Fruit fly (Drosophila melanogaster) whole organism, wandering third instar larva: ENCODE measurements around the gene CG5282.
A peak's percentile ranks its signal among the peaks of the same experiment; 100 is the strongest.

Experiments
- Abd-B ChIP-seq: fragments of >200 bp; optimal IDR thresholded peaks from 2 replicates; lab custom pipeline; 2017; ENCODE audit warnings: missing biosample characterization, missing genetic modification characterization
- CG32264 ChIP-seq: fragments of 200-800 bp; sonication (Bioruptor generic); optimal IDR thresholded peaks from 2 replicates; lab custom pipeline; 2016; ENCODE audit warnings: missing biosample characterization, missing genetic modification characterization
- CG9705 ChIP-seq: fragments of 200-800 bp; sonication (Bioruptor generic); optimal IDR thresholded peaks from 2 replicates; lab custom pipeline; 2018; ENCODE audit warnings: missing biosample characterization, mild to moderate bottlenecking, missing genetic modification characterization
- CrebA ChIP-seq: fragments of 200-800 bp; sonication (Bioruptor generic); optimal IDR thresholded peaks from 2 replicates; lab custom pipeline; 2016; ENCODE audit warnings: missing biosample characterization, mild to moderate bottlenecking, missing genetic modification characterization, borderline replicate concordance
- Dfd ChIP-seq: fragments of >200 bp; optimal IDR thresholded peaks from 2 replicates; lab custom pipeline; 2017; ENCODE audit warnings: missing biosample characterization, missing genetic modification characterization
- Dif ChIP-seq: fragments of 200-275, 200-300 bp; sonication (Bioruptor generic); optimal IDR thresholded peaks from 2 replicates; lab custom pipeline; 2018; ENCODE audit warnings: missing biosample characterization, missing genetic modification characterization; ENCODE audit not compliant: partially characterized antibody
- GATAd ChIP-seq: sonication (Bioruptor generic); optimal IDR thresholded peaks from 2 replicates; lab custom pipeline; 2016; ENCODE audit warnings: missing biosample characterization, missing genetic modification characterization
- HLH106 ChIP-seq: fragments of 200-800 bp; optimal IDR thresholded peaks from 3 replicates; lab custom pipeline; 2019; ENCODE audit warnings: missing biosample characterization, mild to moderate bottlenecking, missing genetic modification characterization, moderate library complexity
- Hnf4 ChIP-seq: fragments of 200-800 bp; sonication (Bioruptor generic); optimal IDR thresholded peaks from 2 replicates; lab custom pipeline; 2016; ENCODE audit warnings: missing biosample characterization, mild to moderate bottlenecking, missing genetic modification characterization
- Hr83 ChIP-seq: fragments of 200-300 bp; sonication (Bioruptor generic); optimal IDR thresholded peaks from 2 replicates; lab custom pipeline; 2016; ENCODE audit warnings: missing biosample characterization, mild to moderate bottlenecking, missing genetic modification characterization, moderate library complexity; ENCODE audit not compliant: poor library complexity, severe bottlenecking
- Jra ChIP-seq: sonication (Bioruptor generic); optimal IDR thresholded peaks from 2 replicates; lab custom pipeline; 2016; ENCODE audit warnings: missing biosample characterization, missing genetic modification characterization
- Mio ChIP-seq: sonication (Bioruptor generic); optimal IDR thresholded peaks from 2 replicates; lab custom pipeline; 2016; ENCODE audit warnings: missing biosample characterization, missing genetic modification characterization
- N ChIP-seq: fragments of >200 bp; optimal IDR thresholded peaks from 2 replicates; lab custom pipeline; 2018; ENCODE audit warnings: missing biosample characterization, missing external identifiers, missing genetic modification characterization
- OdsH ChIP-seq: fragments of 200-800 bp; sonication (Bioruptor generic); optimal IDR thresholded peaks from 2 replicates; lab custom pipeline; 2016; ENCODE audit warnings: missing biosample characterization, mild to moderate bottlenecking, missing genetic modification characterization
- Rel ChIP-seq, 2 experiments: fragments of 200-800 bp; sonication (Bioruptor generic) in 1 of 2; optimal IDR thresholded peaks; 2 replicates in 1 of 2; 3 replicates in 1 of 2; lab custom pipeline; 2016 to 2019; ENCODE audit warnings: mild to moderate bottlenecking in 2 of 2, missing biosample characterization in 2 of 2, missing genetic modification characterization in 2 of 2, moderate library complexity in 1 of 2
- Sp1 ChIP-seq: fragments of 200-800 bp; sonication (Bioruptor generic); optimal IDR thresholded peaks from 3 replicates; lab custom pipeline; 2019; ENCODE audit warnings: missing biosample characterization, mild to moderate bottlenecking, missing genetic modification characterization, moderate library complexity
- Vsx2 ChIP-seq: fragments of 200-300, 225-300 bp; sonication (Bioruptor generic); optimal IDR thresholded peaks from 2 replicates; lab custom pipeline; 2018; ENCODE audit warnings: missing biosample characterization, missing genetic modification characterization; ENCODE audit not compliant: partially characterized antibody
- br ChIP-seq: fragments of 200-800 bp; sonication (Bioruptor generic); optimal IDR thresholded peaks from 2 replicates; lab custom pipeline; 2016; ENCODE audit warnings: missing biosample characterization, missing genetic modification characterization
- brk ChIP-seq: fragments of 200-800 bp; sonication (Bioruptor generic); optimal IDR thresholded peaks from 2 replicates; lab custom pipeline; 2016; ENCODE audit warnings: missing biosample characterization, mild to moderate bottlenecking, missing genetic modification characterization
- dl ChIP-seq, 2 experiments: fragments of 175-275, 200-275 bp in 1 of 2; fragments of 200-275 bp in 1 of 2; sonication (Bioruptor generic); optimal IDR thresholded peaks; lab custom pipeline; 2018; ENCODE audit warnings: mild to moderate bottlenecking in 2 of 2, missing biosample characterization in 2 of 2, missing genetic modification characterization in 2 of 2, moderate library complexity in 2 of 2; ENCODE audit not compliant: partially characterized antibody in 2 of 2, insufficient read depth in 1 of 2
- dmrt93B ChIP-seq: fragments of 200-800 bp; sonication (Bioruptor generic); optimal IDR thresholded peaks from 2 replicates; lab custom pipeline; 2018; ENCODE audit warnings: missing biosample characterization, mild to moderate bottlenecking, missing genetic modification characterization
- ey ChIP-seq: fragments of 200-800 bp; sonication (Bioruptor generic); optimal IDR thresholded peaks from 2 replicates; lab custom pipeline; 2016; ENCODE audit warnings: missing biosample characterization, missing genetic modification characterization
- foxo ChIP-seq, 2 experiments: fragments of 200-800 bp; sonication (Bioruptor generic); optimal IDR thresholded peaks; 2 replicates in 1 of 2; 3 replicates in 1 of 2; lab custom pipeline; 2016 to 2017; ENCODE audit warnings: missing biosample characterization in 2 of 2, missing genetic modification characterization in 2 of 2
- h ChIP-seq: fragments of 200-800 bp; sonication (Bioruptor generic); optimal IDR thresholded peaks from 3 replicates; lab custom pipeline; 2016; ENCODE audit warnings: missing biosample characterization, mild to moderate bottlenecking, missing genetic modification characterization
- lola ChIP-seq: fragments of >200 bp; optimal IDR thresholded peaks from 2 replicates; lab custom pipeline; 2017; ENCODE audit warnings: missing biosample characterization, missing genetic modification characterization
- pan ChIP-seq: fragments of >200 bp; optimal IDR thresholded peaks from 2 replicates; lab custom pipeline; 2017
- psq ChIP-seq: fragments of 200-800 bp; sonication (Bioruptor generic); optimal IDR thresholded peaks from 3 replicates; lab custom pipeline; 2017; ENCODE audit warnings: missing biosample characterization, mild to moderate bottlenecking, missing genetic modification characterization, moderate library complexity
- rgr ChIP-seq: fragments of 200-800 bp; sonication (Bioruptor generic); optimal IDR thresholded peaks from 3 replicates; lab custom pipeline; 2016; ENCODE audit warnings: missing biosample characterization, mild to moderate bottlenecking, missing genetic modification characterization
- sage ChIP-seq: fragments of 200-800 bp; sonication (Bioruptor generic); optimal IDR thresholded peaks from 2 replicates; lab custom pipeline; 2016; ENCODE audit warnings: missing biosample characterization, mild to moderate bottlenecking, missing genetic modification characterization
- tai ChIP-seq: sonication (Bioruptor generic); optimal IDR thresholded peaks from 2 replicates; lab custom pipeline; 2016; ENCODE audit warnings: missing biosample characterization, missing genetic modification characterization
- usp ChIP-seq: fragments of >200 bp; optimal IDR thresholded peaks from 2 replicates; lab custom pipeline; 2017; ENCODE audit warnings: missing biosample characterization, missing genetic modification characterization
- woc ChIP-seq: sonication (Bioruptor generic); optimal IDR thresholded peaks from 2 replicates; lab custom pipeline; 2016; ENCODE audit warnings: missing biosample characterization, mild to moderate bottlenecking, missing genetic modification characterization

CG5282 gene

DNA sequence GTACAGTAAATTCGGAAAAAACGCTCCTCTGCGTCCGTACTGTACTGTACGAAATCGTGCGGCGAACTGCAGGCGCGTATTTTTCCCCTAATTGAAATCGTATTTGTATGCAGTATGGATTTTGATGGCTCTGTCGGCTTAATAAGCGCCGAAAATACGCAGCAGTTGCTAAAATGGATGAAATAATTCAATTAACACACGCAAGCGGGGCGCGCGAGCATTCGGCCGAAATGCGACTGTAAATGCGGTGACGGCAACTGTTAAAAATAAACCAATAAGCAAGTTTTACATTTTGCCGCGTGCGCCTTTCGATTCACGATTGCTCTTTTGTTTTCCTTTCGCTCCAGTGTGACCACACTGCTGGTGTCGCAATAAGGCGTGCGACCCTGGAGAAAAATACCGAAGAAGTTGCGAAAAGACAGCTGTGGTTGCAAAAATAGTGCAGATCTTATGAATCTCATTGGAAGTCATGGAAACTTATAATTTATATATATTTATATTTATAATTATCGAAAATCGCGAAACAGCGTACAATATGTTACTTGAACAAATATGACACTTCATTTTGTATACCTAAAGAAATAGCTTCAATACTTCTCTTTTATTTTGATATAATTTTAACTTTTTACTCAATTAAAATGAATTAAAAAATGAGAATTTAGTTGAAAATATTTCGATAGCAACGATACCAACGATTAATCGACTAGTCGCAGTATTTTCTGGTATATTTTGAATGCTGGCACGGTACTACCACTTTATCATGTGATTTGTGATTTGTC, 47.3 kb upstream of the CG5282 start, which contains the start of the genes CG32428 and CG5969:
Gene CG32428 (minus strand): TSS at position 703 of the 779 bp plus-strand sequence.
Gene CG5969 (plus strand): TSS at position 763 of the 779 bp plus-strand sequence.
- peak; percentile 38 for TF ChIP-seq CrebA
- peak; percentile 49 for TF ChIP-seq rgr (GFP tag; lab: Kevin White, UChicago)
- peak; percentile 47 for TF ChIP-seq dmrt93B (GFP tag; lab: Kevin White, UChicago)
- TF ChIP-seq sage (GFP tag; lab: Kevin White, UChicago), result peak; percentile 29
- TF ChIP-seq CG9705, result peak; percentile 39
- peak; percentile 83 for TF ChIP-seq HLH106
- TF ChIP-seq N (GFP tag; lab: Kevin White, UChicago), result no peak
- peak; percentile 32 for TF ChIP-seq GATAd
- TF ChIP-seq Vsx2 (GFP tag; lab: Kevin White, UChicago), result no peak
- TF ChIP-seq tai (GFP tag; lab: Kevin White, UChicago), result peak; percentile 69
- peak; percentile 71 for TF ChIP-seq h
- peak; percentile 57 for TF ChIP-seq brk (GFP tag; lab: Kevin White, UChicago)
- TF ChIP-seq Hnf4 (GFP tag; lab: Kevin White, UChicago), result peak; percentile 47
- no peak for TF ChIP-seq br (GFP tag; lab: Kevin White, UChicago)
- peak; percentile 12 for TF ChIP-seq Jra (GFP tag; lab: Kevin White, UChicago)
- peak; percentile 33 for TF ChIP-seq woc (GFP tag; lab: Kevin White, UChicago)
- TF ChIP-seq foxo (GFP tag; optimal IDR thresholded peaks at IDR 0.05; lab: Kevin White, UChicago), result peak in 1 of 2 experiments; percentile 71
- TF ChIP-seq usp (GFP tag; lab: Kevin White, UChicago), result no peak
- no peak for TF ChIP-seq Rel (GFP tag; optimal IDR thresholded peaks at IDR 0.05; lab: Kevin White, UChicago)
- TF ChIP-seq Rel (tag; optimal IDR thresholded peaks at IDR 0.05; lab: Kevin White, UChicago), result peak; percentile 66
- no peak for TF ChIP-seq Dif (GFP tag; lab: Kevin White, UChicago)
- TF ChIP-seq OdsH, result peak; percentile 18
- no peak for TF ChIP-seq CG32264 (GFP tag; lab: Kevin White, UChicago)
- TF ChIP-seq pan (lab: Kevin White, UChicago), result no peak
- TF ChIP-seq Abd-B, result no peak
- TF ChIP-seq Sp1 (GFP tag; lab: Kevin White, UChicago), result peak; percentile 66
- peak; percentile 13 for TF ChIP-seq ey (GFP tag; lab: Kevin White, UChicago)
- TF ChIP-seq Hr83, result peak; percentile 38
- TF ChIP-seq lola (GFP tag; lab: Kevin White, UChicago), result no peak
- peak; percentile 91 for TF ChIP-seq psq (GFP tag; lab: Kevin White, UChicago)

DNA sequence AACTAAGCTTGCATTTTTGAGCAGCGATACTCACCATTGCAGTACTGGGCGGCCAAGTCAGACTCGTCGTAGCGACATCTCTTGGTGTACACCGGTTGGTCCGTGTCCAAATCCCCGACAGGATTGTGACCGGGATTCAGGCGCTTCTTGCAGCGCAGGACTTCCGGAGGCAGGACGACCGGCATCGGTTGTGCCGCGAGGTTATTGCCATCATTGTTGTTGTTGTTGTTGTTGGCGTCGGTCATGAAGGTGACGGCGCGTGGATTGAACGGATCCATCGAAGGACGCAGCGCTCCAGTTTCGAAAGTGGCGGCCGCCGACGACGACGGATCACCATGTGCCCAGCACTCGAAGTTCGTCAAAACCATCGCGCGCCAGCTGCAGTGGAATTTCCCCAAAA, 46.7 kb upstream of the CG5282 start:
- TF ChIP-seq Sp1 (GFP tag; lab: Kevin White, UChicago) (no peak), ey (GFP tag; lab: Kevin White, UChicago) (no peak), OdsH (no peak), Hnf4 (GFP tag; lab: Kevin White, UChicago) (no peak), Abd-B (no peak), br (GFP tag; lab: Kevin White, UChicago) (no peak), Mio (GFP tag; lab: Kevin White, UChicago) (no peak), N (GFP tag; lab: Kevin White, UChicago) (no peak), GATAd (no peak), CrebA (no peak), pan (lab: Kevin White, UChicago) (no peak), woc (GFP tag; lab: Kevin White, UChicago) (no peak), brk (GFP tag; lab: Kevin White, UChicago) (no peak), Dif (GFP tag; lab: Kevin White, UChicago) (no peak), lola (GFP tag; lab: Kevin White, UChicago) (no peak), Dfd (no peak), rgr (GFP tag; lab: Kevin White, UChicago) (no peak), dl (GFP tag; optimal IDR thresholded peaks at IDR 0.05; lab: Kevin White, UChicago; ENCODE audit: insufficient read depth in 1 of 2, partially characterized antibody in 2 of 2) (no peak), Jra (GFP tag; lab: Kevin White, UChicago) (no peak)
